Fruit fly (Drosophila melanogaster) whole organism, prepupa: ENCODE data around the gene kumpel.

Source experiments
- Blimp-1 ChIP-seq: fragments of 200-800 bp; sonication (Bioruptor generic); optimal IDR thresholded peaks from 3 replicates; lab custom pipeline; 2017; ENCODE audit warnings: missing biosample characterization, missing genetic modification characterization, mild to moderate bottlenecking, moderate library complexity, missing genetic modification reagents
- CG11762 ChIP-seq: fragments of 200-800 bp; sonication (Bioruptor generic); optimal IDR thresholded peaks from 3 replicates; lab custom pipeline; 2016; ENCODE audit warnings: missing biosample characterization, missing genetic modification characterization; ENCODE audit not compliant: insufficient read depth
- CG16779 ChIP-seq: fragments of 200-800 bp; sonication (Bioruptor generic); optimal IDR thresholded peaks from 3 replicates; lab custom pipeline; 2017; ENCODE audit warnings: missing biosample characterization, mild to moderate bottlenecking, missing genetic modification characterization
- CG34406 ChIP-seq: fragments of 200-800 bp; sonication (Bioruptor generic); optimal IDR thresholded peaks from 3 replicates; lab custom pipeline; 2016; ENCODE audit warnings: missing biosample characterization, missing genetic modification characterization
- Gug ChIP-seq: fragments of 200-800 bp; sonication (Bioruptor generic); IDR thresholded peaks from 2 replicates; pipeline ENCODE4 v1.3.6; 2022; ENCODE audit warnings: missing biosample characterization, missing genetic modification characterization
- Hr38 ChIP-seq: sonication (Bioruptor generic); optimal IDR thresholded peaks from 2 replicates; lab custom pipeline; 2016; ENCODE audit warnings: missing biosample characterization, missing genetic modification characterization
- Hr4 ChIP-seq: fragments of 200-800 bp; sonication (Bioruptor generic); optimal IDR thresholded peaks from 3 replicates; lab custom pipeline; 2016; ENCODE audit warnings: missing biosample characterization, missing genetic modification characterization
- Sox102F ChIP-seq: fragments of 200-800 bp; sonication (Bioruptor generic); optimal IDR thresholded peaks from 2 replicates; lab custom pipeline; 2016; ENCODE audit warnings: missing biosample characterization, mild to moderate bottlenecking, missing genetic modification characterization
- Sox15 ChIP-seq: fragments of 200-800 bp; sonication (Bioruptor generic); optimal IDR thresholded peaks from 3 replicates; lab custom pipeline; 2016; ENCODE audit warnings: missing biosample characterization, missing genetic modification characterization
- dac ChIP-seq: fragments of 200-800 bp; sonication (Bioruptor generic); optimal IDR thresholded peaks from 2 replicates; lab custom pipeline; 2017; ENCODE audit warnings: missing biosample characterization, mild to moderate bottlenecking, missing genetic modification characterization
- dsx ChIP-seq: fragments of 200-800 bp; optimal IDR thresholded peaks from 3 replicates; lab custom pipeline; 2019; ENCODE audit warnings: missing biosample characterization, mild to moderate bottlenecking, missing genetic modification characterization, moderate library complexity; ENCODE audit not compliant: poor library complexity, severe bottlenecking
- fd59A ChIP-seq: fragments of 200-800 bp; sonication (Bioruptor generic); optimal IDR thresholded peaks from 2 replicates; lab custom pipeline; 2017; ENCODE audit warnings: missing biosample characterization, mild to moderate bottlenecking, missing genetic modification characterization, missing genetic modification reagents
- vri ChIP-seq: fragments of 200-800 bp; sonication (Bioruptor generic); optimal IDR thresholded peaks from 3 replicates; lab custom pipeline; 2016; ENCODE audit warnings: missing biosample characterization, mild to moderate bottlenecking, missing genetic modification characterization

DNA sequence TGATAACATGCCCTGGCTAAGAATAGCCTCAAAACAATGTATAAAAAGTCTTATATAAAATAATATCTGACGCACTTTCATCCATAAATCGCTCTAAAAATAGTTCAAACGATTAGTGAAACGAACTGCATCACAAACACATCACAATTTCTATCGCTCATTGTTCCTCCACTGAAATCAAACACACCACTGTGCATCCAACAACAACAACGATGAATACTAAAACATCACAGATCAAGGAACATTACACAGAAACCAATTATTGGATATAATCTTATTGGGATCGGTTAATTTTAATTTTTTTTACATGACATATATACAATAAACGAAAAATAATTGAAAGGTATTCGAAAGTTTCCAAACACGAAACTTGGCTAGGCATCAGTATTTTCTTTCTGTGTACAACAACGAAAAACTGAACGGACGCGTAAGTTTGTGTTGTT, 27.5 kb upstream of the kumpel start:
- TF ChIP-seq Hr38 (no peak), CG16779 (tag; lab: Kevin White, UChicago) (no peak), fd59A (GFP tag; lab: Kevin White, UChicago) (no peak), dac (GFP tag; lab: Kevin White, UChicago) (no peak), dsx (GFP tag; lab: Kevin White, UChicago) (peak; percentile 11), Hr4 (GFP tag; lab: Kevin White, UChicago) (peak; percentile 79), CG11762 (GFP tag; lab: Kevin White, UChicago) (peak; percentile 10), Sox102F (GFP tag; lab: Kevin White, UChicago) (peak; percentile 29), CG34406 (GFP tag; lab: Kevin White, UChicago) (no peak), Blimp-1 (GFP tag; lab: Kevin White, UChicago) (no peak), vri (no peak), Gug (GFP tag; lab: Robert Waterston, UW) (peak; percentile 70), Sox15 (GFP tag; lab: Kevin White, UChicago) (no peak)
